Fruit fly (Drosophila melanogaster) whole organism: Measurements from ENCODE around the gene ntc.

Experiments
- EcR ChIP-seq, 2 experiments: fragments of >200 bp; optimal IDR thresholded peaks; 2 replicates each; lab custom pipeline; 2017; ENCODE audit warnings: missing biosample characterization in 2 of 2, missing genetic modification characterization in 2 of 2, missing genetic modification reagents in 2 of 2
- usp ChIP-seq: fragments of >200 bp; optimal IDR thresholded peaks from 2 replicates; lab custom pipeline; 2017; ENCODE audit warnings: missing biosample characterization, missing genetic modification characterization, mixed read lengths

DNA sequence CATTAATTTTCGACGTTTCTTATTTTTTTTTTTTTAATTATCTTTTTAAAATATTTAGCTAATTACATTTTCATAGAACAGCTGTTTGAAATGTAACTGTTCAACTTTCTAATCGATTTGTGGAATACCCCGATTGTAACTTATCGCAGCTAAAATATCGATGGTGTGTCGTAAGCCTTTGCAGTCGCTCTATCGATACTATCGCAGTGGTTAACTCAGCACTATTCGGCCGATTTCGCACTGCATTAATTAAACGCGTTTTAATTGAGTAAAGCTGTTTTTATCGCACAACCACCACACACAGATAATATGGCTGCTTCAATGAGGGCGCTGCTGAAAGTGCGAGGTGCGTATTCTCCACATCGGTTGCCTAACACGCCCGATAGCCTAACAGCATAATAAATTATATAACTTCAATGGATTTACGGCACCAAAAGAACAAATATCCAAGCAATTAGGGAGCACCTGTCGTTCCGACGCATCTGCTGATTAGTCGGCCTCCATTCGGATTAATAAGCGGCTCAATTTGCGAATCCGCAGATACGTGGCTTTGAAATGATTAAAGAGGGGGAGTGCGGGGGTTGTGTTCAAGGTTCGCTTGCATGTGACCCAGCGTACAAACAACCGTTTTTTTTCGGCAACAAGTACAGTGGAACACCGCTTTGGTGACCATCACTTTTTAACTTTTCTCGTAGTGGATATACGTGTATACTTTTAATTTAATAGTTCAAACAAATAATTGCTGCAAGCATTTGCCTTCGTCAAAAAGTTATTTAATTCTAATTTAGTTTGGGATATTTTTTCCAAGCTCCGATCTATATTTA lies 8.0 kb upstream of the ntc start, which contains the start of gene Scsalpha1:
- TF ChIP-seq EcR (GFP tag; optimal IDR thresholded peaks at IDR 0.05; lab: Kevin White, UChicago) (no peak), usp (GFP tag; lab: Kevin White, UChicago) (no peak)
